Worm (Caenorhabditis elegans): ENCODE results near the gene pola-1.

DNA sequence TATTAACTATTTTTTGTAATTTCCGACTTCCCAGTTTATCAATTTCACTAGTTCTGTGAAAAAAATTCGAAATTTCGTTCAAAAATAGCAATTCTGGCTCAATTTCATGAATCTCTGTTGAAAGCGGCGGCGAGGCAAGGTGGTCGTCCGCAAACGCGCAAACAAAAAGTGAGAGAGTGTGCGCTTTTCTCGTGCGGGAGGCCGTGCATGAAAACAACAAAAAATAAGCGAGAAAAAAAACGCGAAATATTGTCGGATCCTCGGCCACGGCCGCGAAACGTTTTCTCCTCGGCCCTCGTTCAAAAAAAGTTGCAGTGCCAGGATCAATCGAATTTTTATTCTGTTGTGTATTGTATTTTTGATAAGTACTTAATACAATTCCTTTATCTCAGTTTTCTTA is 29.5 kb upstream of the pola-1 start:
- TF ChIP-seq unc-62 (GFP tag; optimal IDR thresholded peaks at IDR 0.05): no peak
- TF ChIP-seq lin-39 (tag; optimal IDR thresholded peaks at IDR 0.05): no peak
- no peak for TF ChIP-seq fkh-10 (GFP tag; optimal IDR thresholded peaks at IDR 0.05)
- no peak for TF ChIP-seq nhr-25 (tag; optimal IDR thresholded peaks at IDR 0.05)
- TF ChIP-seq pha-4 (tag; optimal IDR thresholded peaks at IDR 0.05): peak; percentile 13
- TF ChIP-seq unc-39 (tag; optimal IDR thresholded peaks at IDR 0.05): no peak
- no peak for TF ChIP-seq ceh-9 (tag; optimal IDR thresholded peaks at IDR 0.05)
- no peak for TF ChIP-seq ztf-11 (tag; optimal IDR thresholded peaks at IDR 0.05)

All from whole organism, L3 larva.